Fruit fly (Drosophila melanogaster) whole organism, embryonic: ENCODE results near the gene Cap-D3.

Experiments used
- BEAF-32 ChIP-seq: fragments of 200-800 bp; sonication (Bioruptor generic); optimal IDR thresholded peaks from 3 replicates; lab custom pipeline; 2017; ENCODE audit warnings: missing biosample characterization, missing genetic modification characterization, mild to moderate bottlenecking, moderate library complexity, missing genetic modification reagents
- BtbVII ChIP-seq: fragments of 200-800 bp; sonication (Bioruptor generic); optimal IDR thresholded peaks from 3 replicates; lab custom pipeline; 2017; ENCODE audit warnings: missing biosample characterization, mild to moderate bottlenecking, missing genetic modification characterization
- CG10274 ChIP-seq: fragments of 200-800 bp; sonication (Bioruptor generic); optimal IDR thresholded peaks from 3 replicates; lab custom pipeline; 2017; ENCODE audit warnings: missing biosample characterization, mild to moderate bottlenecking, missing genetic modification characterization
- CG10959 ChIP-seq: fragments of 200-800 bp; sonication (Bioruptor generic); IDR thresholded peaks from 2 replicates; pipeline ENCODE4 v1.3.6; 2022; ENCODE audit warnings: missing biosample characterization, missing genetic modification characterization
- CG11093 ChIP-seq: fragments of 200-800 bp; sonication (Bioruptor generic); IDR thresholded peaks from 3 replicates; pipeline ENCODE4 v1.3.6; 2022; ENCODE audit warnings: missing biosample characterization, missing genetic modification characterization
- CG11247 ChIP-seq: fragments of 200-800 bp; sonication (Bioruptor generic); IDR thresholded peaks from 2 replicates; pipeline ENCODE4 v1.3.6; 2022; ENCODE audit warnings: missing biosample characterization, missing genetic modification characterization
- CG11504 ChIP-seq: fragments of 200-800 bp; sonication (Bioruptor generic); optimal IDR thresholded peaks from 3 replicates; lab custom pipeline; 2019; ENCODE audit warnings: missing biosample characterization, mild to moderate bottlenecking, missing genetic modification characterization, moderate library complexity
- CG12104 ChIP-seq: fragments of 200-800 bp; sonication (Bioruptor generic); optimal IDR thresholded peaks from 3 replicates; lab custom pipeline; 2016; ENCODE audit warnings: missing biosample characterization, missing genetic modification characterization
- CG12155 ChIP-seq: fragments of 200-800 bp; sonication (Bioruptor generic); optimal IDR thresholded peaks from 3 replicates; lab custom pipeline; 2016; ENCODE audit warnings: missing biosample characterization, missing genetic modification characterization
- CG12659 ChIP-seq: fragments of 200-800 bp; sonication (Bioruptor generic); optimal IDR thresholded peaks from 3 replicates; lab custom pipeline; 2017; ENCODE audit warnings: mild to moderate bottlenecking, missing biosample characterization, missing genetic modification reagents, missing genetic modification characterization
- CG13424 ChIP-seq: fragments of 200-800 bp; sonication (Bioruptor generic); optimal IDR thresholded peaks from 2 replicates; lab custom pipeline; 2019; ENCODE audit warnings: missing biosample characterization, mild to moderate bottlenecking, missing genetic modification characterization, moderate library complexity
- CG15011 ChIP-seq: fragments of 200-800 bp; sonication (Bioruptor generic); optimal IDR thresholded peaks from 3 replicates; lab custom pipeline; 2018; ENCODE audit warnings: missing biosample characterization, mild to moderate bottlenecking, missing genetic modification characterization
- CG15514 ChIP-seq: fragments of 200-800 bp; sonication (Bioruptor generic); optimal IDR thresholded peaks from 3 replicates; lab custom pipeline; 2017; ENCODE audit warnings: missing biosample characterization, missing genetic modification characterization, mild to moderate bottlenecking, moderate library complexity, missing genetic modification reagents
- CG1647 ChIP-seq: fragments of 200-800 bp; sonication (Bioruptor generic); optimal IDR thresholded peaks from 3 replicates; lab custom pipeline; 2016; ENCODE audit warnings: missing biosample characterization, missing genetic modification characterization
- CG16779 ChIP-seq: fragments of 200-800 bp; sonication (Bioruptor generic); IDR thresholded peaks from 2 replicates; pipeline ENCODE4 v1.3.6; 2022; ENCODE audit warnings: missing biosample characterization, missing genetic modification characterization
- CG17385 ChIP-seq: fragments of 200-800 bp; sonication (Bioruptor generic); optimal IDR thresholded peaks from 3 replicates; lab custom pipeline; 2018; ENCODE audit warnings: missing biosample characterization, mild to moderate bottlenecking, missing genetic modification characterization
- CG2712 ChIP-seq: fragments of 200-800 bp; optimal IDR thresholded peaks from 3 replicates; lab custom pipeline; 2019; ENCODE audit warnings: missing biosample characterization, mild to moderate bottlenecking, missing genetic modification characterization, moderate library complexity
- CG3163 ChIP-seq: fragments of 200-800 bp; sonication (Bioruptor generic); optimal IDR thresholded peaks from 3 replicates; lab custom pipeline; 2016; ENCODE audit warnings: missing biosample characterization, missing genetic modification characterization
- CG4404 ChIP-seq: fragments of 200-800 bp; sonication (Bioruptor generic); IDR thresholded peaks from 2 replicates; pipeline ENCODE4 v1.3.6; 2022; ENCODE audit warnings: missing biosample characterization, missing genetic modification characterization
- CG7357 ChIP-seq: fragments of 200-800 bp; sonication (Bioruptor generic); IDR thresholded peaks from 3 replicates; pipeline ENCODE4 v1.3.6; 2022; ENCODE audit warnings: missing biosample characterization, missing genetic modification characterization
- CG8281 ChIP-seq: fragments of 200-800 bp; sonication (Bioruptor generic); optimal IDR thresholded peaks from 2 replicates; lab custom pipeline; 2018; ENCODE audit warnings: missing biosample characterization, mild to moderate bottlenecking, missing genetic modification characterization, moderate library complexity
- CG8478 ChIP-seq: fragments of >200 bp; optimal IDR thresholded peaks from 2 replicates; lab custom pipeline; 2018
- E2f2 ChIP-seq: fragments of 200-800 bp; sonication (Bioruptor generic); IDR thresholded peaks from 2 replicates; pipeline ENCODE4 v1.3.6; 2022; ENCODE audit warnings: missing biosample characterization, missing genetic modification characterization
- Eip74EF ChIP-seq, 2 experiments: fragments of 200-800 bp in 1 of 2; fragments of >200 bp in 1 of 2; sonication (Bioruptor generic) in 1 of 2; optimal IDR thresholded peaks; 2 replicates each; lab custom pipeline; 2017 to 2019; ENCODE audit warnings: missing biosample characterization in 2 of 2, missing genetic modification characterization in 2 of 2, mild to moderate bottlenecking in 1 of 2, moderate library complexity in 1 of 2
- HLH3B ChIP-seq: fragments of 200-800 bp; sonication (Bioruptor generic); IDR thresholded peaks from 2 replicates; pipeline ENCODE4 v1.3.6; 2022; ENCODE audit warnings: missing biosample characterization, missing genetic modification characterization
- Kr ChIP-seq: fragments of 200-800 bp; sonication (Bioruptor generic); optimal IDR thresholded peaks from 2 replicates; lab custom pipeline; 2017; ENCODE audit warnings: missing biosample characterization, mild to moderate bottlenecking, missing genetic modification characterization
- MESR4 ChIP-seq: fragments of 200-800 bp; sonication (Bioruptor generic); optimal IDR thresholded peaks from 2 replicates; lab custom pipeline; 2018; ENCODE audit warnings: missing biosample characterization, mild to moderate bottlenecking, missing genetic modification characterization, moderate library complexity
- Mad ChIP-seq: fragments of 200-800 bp; sonication (Bioruptor generic); optimal IDR thresholded peaks from 2 replicates; lab custom pipeline; 2016; ENCODE audit warnings: missing biosample characterization, missing genetic modification characterization
- Meics ChIP-seq: fragments of 200-800 bp; sonication (Bioruptor generic); optimal IDR thresholded peaks from 2 replicates; lab custom pipeline; 2017; ENCODE audit warnings: missing biosample characterization, mild to moderate bottlenecking, missing genetic modification characterization
- bab2 ChIP-seq: fragments of 200-800 bp; sonication (Bioruptor generic); optimal IDR thresholded peaks from 2 replicates; lab custom pipeline; 2016; ENCODE audit warnings: missing biosample characterization, missing genetic modification characterization
- chm ChIP-seq: fragments of 200-800 bp; sonication (Bioruptor generic); IDR thresholded peaks from 2 replicates; pipeline ENCODE4 v1.3.6; 2022; ENCODE audit warnings: missing biosample characterization, missing genetic modification characterization
- ci ChIP-seq: fragments of 200-800 bp; sonication (Bioruptor generic); IDR thresholded peaks from 3 replicates; pipeline ENCODE4 v1.3.6; 2022; ENCODE audit warnings: missing biosample characterization, missing genetic modification characterization
- crc ChIP-seq: fragments of 200-800 bp; sonication (Bioruptor generic); optimal IDR thresholded peaks from 2 replicates; lab custom pipeline; 2016; ENCODE audit warnings: missing biosample characterization, missing genetic modification characterization
- crol ChIP-seq: fragments of 200-800 bp; sonication (Bioruptor generic); IDR thresholded peaks from 2 replicates; pipeline ENCODE4 v1.3.6; 2022; ENCODE audit warnings: missing biosample characterization, missing genetic modification characterization
- dmrt11E ChIP-seq: fragments of 200-800 bp; sonication (Bioruptor generic); optimal IDR thresholded peaks from 3 replicates; lab custom pipeline; 2018; ENCODE audit warnings: missing biosample characterization, mild to moderate bottlenecking, missing genetic modification characterization, moderate library complexity
- emc ChIP-seq: fragments of 200-800 bp; sonication (Bioruptor generic); optimal IDR thresholded peaks from 2 replicates; lab custom pipeline; 2016; ENCODE audit warnings: missing biosample characterization, missing genetic modification characterization
- gt ChIP-seq: fragments of 200-800 bp; sonication (Bioruptor generic); IDR thresholded peaks from 2 replicates; pipeline ENCODE4 v1.3.6; 2022; ENCODE audit warnings: missing biosample characterization, missing genetic modification characterization
- lilli ChIP-seq: fragments of 200-800 bp; sonication (Bioruptor generic); optimal IDR thresholded peaks from 3 replicates; lab custom pipeline; 2016; ENCODE audit warnings: missing biosample characterization, missing genetic modification characterization
- mam ChIP-seq: fragments of 200-800 bp; sonication (Bioruptor generic); optimal IDR thresholded peaks from 3 replicates; lab custom pipeline; 2016; ENCODE audit warnings: missing biosample characterization, missing genetic modification characterization
- p53 ChIP-seq: fragments of 200-800 bp; sonication (Bioruptor generic); optimal IDR thresholded peaks from 2 replicates; lab custom pipeline; 2016; ENCODE audit warnings: missing biosample characterization, missing genetic modification characterization
- pfk ChIP-seq: fragments of 200-800 bp; sonication (Bioruptor generic); optimal IDR thresholded peaks from 2 replicates; lab custom pipeline; 2018; ENCODE audit warnings: missing biosample characterization, mild to moderate bottlenecking, missing genetic modification characterization, moderate library complexity
- pros ChIP-seq: fragments of 200-800 bp; sonication (Bioruptor generic); optimal IDR thresholded peaks from 3 replicates; lab custom pipeline; 2019; ENCODE audit warnings: missing biosample characterization, mild to moderate bottlenecking, missing genetic modification characterization, moderate library complexity
- slbo ChIP-seq: fragments of 200-800 bp; sonication (Bioruptor generic); IDR thresholded peaks from 2 replicates; pipeline ENCODE4 v1.3.6; 2022; ENCODE audit warnings: missing biosample characterization, missing genetic modification characterization
- sob ChIP-seq: fragments of 200-800 bp; sonication (Bioruptor generic); IDR thresholded peaks from 2 replicates; pipeline ENCODE4 v1.3.6; 2022; ENCODE audit warnings: missing biosample characterization, missing genetic modification characterization
- sqz ChIP-seq: fragments of 200-800 bp; sonication (Bioruptor generic); optimal IDR thresholded peaks from 3 replicates; lab custom pipeline; 2018; ENCODE audit warnings: missing biosample characterization, mild to moderate bottlenecking, missing genetic modification characterization
- sr ChIP-seq: fragments of 200-800 bp; sonication (Bioruptor generic); IDR thresholded peaks from 3 replicates; pipeline ENCODE4 v1.3.6; 2022; ENCODE audit warnings: missing biosample characterization, missing genetic modification characterization
- stc ChIP-seq: fragments of 200-800 bp; sonication (Bioruptor generic); IDR thresholded peaks from 2 replicates; pipeline ENCODE4 v1.3.6; 2022; ENCODE audit warnings: missing biosample characterization, missing genetic modification characterization
- tap ChIP-seq: fragments of 200-800 bp; optimal IDR thresholded peaks from 3 replicates; lab custom pipeline; 2019; ENCODE audit warnings: missing biosample characterization, mild to moderate bottlenecking, missing genetic modification characterization, moderate library complexity
- tna ChIP-seq: fragments of 200-800 bp; sonication (Bioruptor generic); IDR thresholded peaks from 2 replicates; pipeline ENCODE4 v1.3.6; 2022; ENCODE audit warnings: missing biosample characterization, missing genetic modification characterization; ENCODE audit not compliant: partially characterized antibody
- trem ChIP-seq: fragments of 200-800 bp; optimal IDR thresholded peaks from 3 replicates; lab custom pipeline; 2019; ENCODE audit warnings: missing biosample characterization, mild to moderate bottlenecking, missing genetic modification characterization, moderate library complexity
- zfh2 ChIP-seq: fragments of 200-800 bp; sonication (Bioruptor generic); optimal IDR thresholded peaks from 2 replicates; lab custom pipeline; 2016; ENCODE audit warnings: missing biosample characterization, missing genetic modification characterization

Cap-D3 gene

DNA sequence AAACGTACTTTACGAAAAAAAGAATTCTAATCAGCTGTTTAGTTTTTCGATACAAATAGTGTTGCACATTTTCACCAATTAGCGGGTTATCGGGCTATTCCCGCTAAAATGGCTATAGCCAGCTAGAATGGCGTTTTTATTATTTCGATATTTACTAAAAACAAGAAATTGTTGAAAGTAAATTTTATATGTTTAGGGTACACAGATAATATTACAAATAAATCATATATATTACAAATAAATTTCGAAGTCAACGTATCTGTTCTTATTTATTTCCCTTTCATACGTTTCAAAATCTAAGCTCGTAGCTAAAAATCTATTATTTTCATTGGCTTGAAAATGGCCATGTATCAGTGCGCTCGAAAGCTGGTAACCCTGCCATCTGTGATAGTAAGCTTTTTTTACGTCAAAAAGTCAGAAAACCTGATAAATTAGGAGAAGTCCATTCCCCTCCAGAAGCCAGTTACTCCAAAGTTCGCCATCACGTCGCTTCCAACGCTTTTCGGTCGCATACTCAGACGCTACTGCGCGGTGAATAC is 5.8 kb upstream of the Cap-D3 start, which contains the start of the genes CG7382 and cl (continued):
- peak; percentile 30 for TF ChIP-seq trem
- TF ChIP-seq crc (GFP tag; lab: Kevin White, UChicago) = no peak
- TF ChIP-seq CG16779 = no peak
- no peak for TF ChIP-seq CG3163 (GFP tag; lab: Kevin White, UChicago)
- no peak for TF ChIP-seq CG8281
- no peak for TF ChIP-seq CG10274 (GFP tag; lab: Kevin White, UChicago)
- TF ChIP-seq pros = no peak
- peak; percentile 46 for TF ChIP-seq MESR4 (GFP tag; lab: Kevin White, UChicago)
- peak; percentile 60 for TF ChIP-seq CG12104
- TF ChIP-seq CG12659 (GFP tag; lab: Kevin White, UChicago) = peak; percentile 71
- TF ChIP-seq mam (GFP tag; lab: Kevin White, UChicago) = peak; percentile 16
- no peak for TF ChIP-seq HLH3B (GFP tag; lab: Robert Waterston, UW)
- no peak for TF ChIP-seq stc (GFP tag; lab: Robert Waterston, UW)
- no peak for TF ChIP-seq emc (GFP tag; lab: Kevin White, UChicago)
- TF ChIP-seq E2f2 (GFP tag; lab: Robert Waterston, UW) = peak; percentile 22; the same call in 1 of the 2 replicates
- no peak for TF ChIP-seq BtbVII (GFP tag; lab: Kevin White, UChicago)
- TF ChIP-seq Eip74EF (GFP tag; optimal IDR thresholded peaks at IDR 0.05; lab: Kevin White, UChicago) = no peak
- peak; percentile 56 for TF ChIP-seq BEAF-32 (GFP tag; lab: Kevin White, UChicago)
- no peak for TF ChIP-seq CG15011 (GFP tag; lab: Kevin White, UChicago)
- TF ChIP-seq crol = no peak
- TF ChIP-seq CG11093 (GFP tag; lab: Robert Waterston, UW) = no peak
- TF ChIP-seq sqz (GFP tag; lab: Kevin White, UChicago) = peak; percentile 65
- TF ChIP-seq chm (GFP tag; lab: Robert Waterston, UW) = 0 out of 2 replicates have a peak, but pooled peaks have one; percentile 33
- TF ChIP-seq CG8478 (lab: Kevin White, UChicago) = no peak
- TF ChIP-seq gt (GFP tag; lab: Robert Waterston, UW) = no peak
- no peak for TF ChIP-seq CG17385 (GFP tag; lab: Kevin White, UChicago)
- peak; percentile 41 for TF ChIP-seq CG15514
- TF ChIP-seq CG11504 (tag; lab: Kevin White, UChicago) = peak; percentile 69
- TF ChIP-seq bab2 (GFP tag; lab: Kevin White, UChicago) = no peak
- peak; percentile 19; the same call in 1 of the 2 replicates for TF ChIP-seq sob (GFP tag; lab: Robert Waterston, UW)
- TF ChIP-seq CG4404 (GFP tag; lab: Robert Waterston, UW) = peak; percentile 20; the same call in 1 of the 2 replicates
- no peak for TF ChIP-seq Kr (GFP tag; lab: Kevin White, UChicago)
- peak; percentile 62 for TF ChIP-seq CG2712 (tag; lab: Kevin White, UChicago)
- TF ChIP-seq lilli (GFP tag; lab: Kevin White, UChicago) = peak; percentile 41
- no peak for TF ChIP-seq tna (GFP tag; lab: Robert Waterston, UW)
- no peak for TF ChIP-seq tap (tag; lab: Kevin White, UChicago)
- TF ChIP-seq CG12155 (GFP tag; lab: Kevin White, UChicago) = peak; percentile 36
- no peak for TF ChIP-seq Mad (GFP tag; lab: Kevin White, UChicago)
- TF ChIP-seq sr = no peak
- no peak for TF ChIP-seq CG10959 (GFP tag; lab: Robert Waterston, UW)
- TF ChIP-seq slbo (GFP tag; lab: Robert Waterston, UW) = peak; percentile 61
- no peak for TF ChIP-seq p53 (GFP tag; lab: Kevin White, UChicago)
- no peak for TF ChIP-seq CG11247
- TF ChIP-seq Meics (GFP tag; lab: Kevin White, UChicago) = peak; percentile 16
- TF ChIP-seq CG7357 (GFP tag; lab: Robert Waterston, UW) = no peak
- no peak for TF ChIP-seq CG1647 (GFP tag; lab: Kevin White, UChicago)
- TF ChIP-seq CG13424 = peak; percentile 73
- no peak for TF ChIP-seq pfk (GFP tag; lab: Kevin White, UChicago)
- peak; percentile 25 for TF ChIP-seq zfh2 (GFP tag; lab: Kevin White, UChicago)
- TF ChIP-seq dmrt11E (tag; lab: Kevin White, UChicago) = peak; percentile 9
- no peak for TF ChIP-seq ci (GFP tag; lab: Robert Waterston, UW)
